Fruit fly (Drosophila melanogaster): ENCODE data around the gene CG6244.

Gene CG6244

DNA sequence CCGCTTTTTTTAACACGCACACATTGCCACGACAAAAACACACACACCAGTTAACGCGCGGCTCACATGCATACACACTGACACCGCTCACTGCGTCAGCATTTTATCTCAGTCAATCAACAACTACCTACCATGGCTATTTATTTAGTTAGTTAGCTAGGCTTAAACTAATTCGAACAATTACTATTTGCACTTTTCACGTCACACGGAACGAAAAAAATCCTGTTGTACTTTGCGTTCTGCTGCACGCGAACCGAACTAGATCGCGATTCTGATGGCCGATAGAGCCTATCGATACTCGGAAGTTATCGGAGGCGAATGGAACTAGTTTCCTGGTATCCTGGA, 8.0 kb downstream of the CG6244 start, which contains the start of gene fwe (continued):
- TF ChIP-seq fd64A (GFP tag; optimal IDR thresholded peaks at IDR 0.05) (no peak), CG3726 (GFP tag; IDR thresholded peaks at IDR 0.05) (no peak), grn (GFP tag; optimal IDR thresholded peaks at IDR 0.05) (peak; percentile 31), CG17361 (GFP tag; IDR thresholded peaks at IDR 0.05) (no peak), Chrac-16 (GFP tag; optimal IDR thresholded peaks at IDR 0.05) (no peak), mirr (GFP tag; optimal IDR thresholded peaks at IDR 0.05) (no peak), Adf1 (GFP tag; IDR thresholded peaks at IDR 0.05) (peak; percentile 29; the same call in 1 of the 2 replicates), run (tag; optimal IDR thresholded peaks at IDR 0.05) (no peak), CG1602 (GFP tag; optimal IDR thresholded peaks at IDR 0.05) (no peak), CG8359 (GFP tag; optimal IDR thresholded peaks at IDR 0.05; ENCODE audit: borderline replicate concordance) (no peak), CG15601 (tag; optimal IDR thresholded peaks at IDR 0.05) (no peak), CG13287 (GFP tag; IDR thresholded peaks at IDR 0.05; ENCODE audit: partially characterized antibody) (no peak; the same call in 1 of the 2 replicates), CG34422 (GFP tag; IDR thresholded peaks at IDR 0.05) (peak; percentile 32; the same call in 1 of the 3 replicates), Neu2 (GFP tag; optimal IDR thresholded peaks at IDR 0.05; ENCODE audit: borderline replicate concordance) (no peak), CG3163 (GFP tag; optimal IDR thresholded peaks at IDR 0.05) (no peak), Bdp1 (GFP tag; optimal IDR thresholded peaks at IDR 0.05) (no peak), CG32767 (GFP tag; IDR thresholded peaks at IDR 0.05) (no peak), wek (GFP tag; optimal IDR thresholded peaks at IDR 0.05) (no peak), gro (GFP tag; optimal IDR thresholded peaks at IDR 0.05) (no peak), crp (GFP tag; optimal IDR thresholded peaks at IDR 0.05) (no peak), CG13775 (GFP tag; optimal IDR thresholded peaks at IDR 0.05) (no peak), CG10321 (GFP tag; IDR thresholded peaks at IDR 0.05) (no peak), H15 (GFP tag; IDR thresholded peaks at IDR 0.05) (no peak), CG3838 (GFP tag; optimal IDR thresholded peaks at IDR 0.05) (no peak), usp (GFP tag; optimal IDR thresholded peaks at IDR 0.05) (no peak), mld (GFP tag; IDR thresholded peaks at IDR 0.05; ENCODE audit: partially characterized antibody) (peak; percentile 55; the same call in 1 of the 3 replicates), inv (GFP tag; IDR thresholded peaks at IDR 0.05; ENCODE audit: partially characterized antibody) (peak; percentile 71), peb (GFP tag; IDR thresholded peaks at IDR 0.05) (no peak), pb (GFP tag; optimal IDR thresholded peaks at IDR 0.05) (no peak), tll (GFP tag; optimal IDR thresholded peaks at IDR 0.05) (no peak), CG7271 (tag; optimal IDR thresholded peaks at IDR 0.05) (no peak), CG9817 (tag; optimal IDR thresholded peaks at IDR 0.05) (no peak), CG17829 (tag; optimal IDR thresholded peaks at IDR 0.05) (no peak), HLHmδ (GFP tag; optimal IDR thresholded peaks at IDR 0.05) (no peak), nerfin-2 (GFP tag; IDR thresholded peaks at IDR 0.05; ENCODE audit: partially characterized antibody) (peak; percentile 19), CG15479 (GFP tag; optimal IDR thresholded peaks at IDR 0.05) (no peak), CG10959 (GFP tag; IDR thresholded peaks at IDR 0.05) (no peak), Hmx (GFP tag; optimal IDR thresholded peaks at IDR 0.05) (no peak), shn (GFP tag; optimal IDR thresholded peaks at IDR 0.05) (no peak), fru (optimal IDR thresholded peaks at IDR 0.05) (no peak), exex (tag; optimal IDR thresholded peaks at IDR 0.05) (no peak), gsb-n (tag; optimal IDR thresholded peaks at IDR 0.05) (no peak), insv (GFP tag; optimal IDR thresholded peaks at IDR 0.05) (peak in 1 of 2 experiments; percentile 66), Rfx (GFP tag; IDR thresholded peaks at IDR 0.05) (no peak), emc (GFP tag; optimal IDR thresholded peaks at IDR 0.05) (no peak), CG18476 (GFP tag; optimal IDR thresholded peaks at IDR 0.05) (no peak), CG4328 (GFP tag; optimal IDR thresholded peaks at IDR 0.05) (no peak), odd (GFP tag; optimal IDR thresholded peaks at IDR 0.05) (no peak), so (GFP tag; IDR thresholded peaks at IDR 0.05) (no peak), tx (GFP tag; optimal IDR thresholded peaks at IDR 0.05) (no peak), yki (optimal IDR thresholded peaks at IDR 0.05) (no peak), Hr51 (GFP tag; optimal IDR thresholded peaks at IDR 0.05) (no peak)

Data from whole organism, embryonic.